Worm (Caenorhabditis elegans) whole organism, mixed stage, embryonic: ENCODE results near the gene F13B12.6.

Source experiments
- M03D4.4 ChIP-seq: sonication (generic microtip); optimal IDR thresholded peaks from 2 replicates; lab custom pipeline; 2017; ENCODE audit warnings: mild to moderate bottlenecking, missing genetic modification characterization, missing compliant biosample characterization
- bed-3 ChIP-seq: fragments of 200-800 bp; sonication (Bioruptor generic); optimal IDR thresholded peaks from 3 replicates; lab custom pipeline; 2018; ENCODE audit warnings: mild to moderate bottlenecking, missing genetic modification characterization, moderate library complexity, missing compliant biosample characterization
- blmp-1 ChIP-seq: fragments of 150-350 bp; optimal IDR thresholded peaks from 2 replicates; lab custom pipeline; 2014; ENCODE audit warnings: missing biosample characterization, missing genetic modification characterization
- ceh-39 ChIP-seq: fragments of 150-350 bp; optimal IDR thresholded peaks from 2 replicates; lab custom pipeline; 2014; ENCODE audit warnings: missing biosample characterization, missing genetic modification characterization
- ceh-83 ChIP-seq: fragments of 200-800 bp; sonication (Bioruptor generic); optimal IDR thresholded peaks from 2 replicates; lab custom pipeline; 2018; ENCODE audit warnings: mild to moderate bottlenecking, missing genetic modification characterization, missing compliant biosample characterization
- ces-1 ChIP-seq: fragments of 150-350 bp; optimal IDR thresholded peaks from 2 replicates; lab custom pipeline; 2014; ENCODE audit warnings: missing biosample characterization, missing genetic modification reagents, missing genetic modification characterization
- cnd-1 ChIP-seq: fragments of 200-800 bp; sonication (Bioruptor generic); optimal IDR thresholded peaks from 2 replicates; lab custom pipeline; 2018; ENCODE audit warnings: mild to moderate bottlenecking, missing genetic modification characterization, missing compliant biosample characterization
- drap-1 ChIP-seq: fragments of 200-800 bp; sonication (Bioruptor generic); optimal IDR thresholded peaks from 3 replicates; lab custom pipeline; 2018; ENCODE audit warnings: mild to moderate bottlenecking, missing genetic modification characterization, missing compliant biosample characterization
- elt-1 ChIP-seq: sonication (generic microtip); optimal IDR thresholded peaks from 2 replicates; lab custom pipeline; 2017; ENCODE audit warnings: missing genetic modification characterization, mild to moderate bottlenecking, missing compliant biosample characterization, antibody characterized with exemption, moderate library complexity, borderline replicate concordance; ENCODE audit not compliant: insufficient read depth
- elt-3 ChIP-seq: fragments of 150-350 bp; optimal IDR thresholded peaks from 2 replicates; lab custom pipeline; 2014; ENCODE audit warnings: missing biosample characterization, missing genetic modification characterization
- flh-1 ChIP-seq: fragments of 200-800 bp; sonication (Bioruptor generic); optimal IDR thresholded peaks from 2 replicates; lab custom pipeline; 2018; ENCODE audit warnings: mild to moderate bottlenecking, missing genetic modification characterization, moderate library complexity, missing compliant biosample characterization
- ham-2 ChIP-seq: fragments of 200-800 bp; sonication (Bioruptor generic); optimal IDR thresholded peaks from 2 replicates; lab custom pipeline; 2018; ENCODE audit warnings: mild to moderate bottlenecking, missing genetic modification characterization, missing compliant biosample characterization
- hlh-1 ChIP-seq: fragments of 150-350 bp; optimal IDR thresholded peaks from 2 replicates; lab custom pipeline; 2014; ENCODE audit warnings: missing biosample characterization, missing genetic modification reagents, missing genetic modification characterization
- lin-13 ChIP-seq: fragments of 150-350 bp; optimal IDR thresholded peaks from 2 replicates; lab custom pipeline; 2014; ENCODE audit warnings: missing biosample characterization, missing genetic modification characterization
- lin-32 ChIP-seq: fragments of 200-800 bp; sonication (Bioruptor generic); optimal IDR thresholded peaks from 2 replicates; lab custom pipeline; 2018; ENCODE audit warnings: mild to moderate bottlenecking, missing genetic modification characterization, missing compliant biosample characterization
- lsy-2 ChIP-seq: fragments of 150-350 bp; optimal IDR thresholded peaks from 2 replicates; lab custom pipeline; 2014; ENCODE audit warnings: missing biosample characterization, missing genetic modification characterization
- mep-1 ChIP-seq: fragments of 150-350 bp; optimal IDR thresholded peaks from 2 replicates; lab custom pipeline; 2017; ENCODE audit warnings: missing biosample characterization, missing genetic modification reagents, missing genetic modification characterization, inconsistent platforms
- nhr-12 ChIP-seq: fragments of 150-350 bp; optimal IDR thresholded peaks from 2 replicates; lab custom pipeline; 2014; ENCODE audit warnings: missing biosample characterization, missing genetic modification characterization
- nhr-2 ChIP-seq: fragments of 150-350 bp; optimal IDR thresholded peaks from 2 replicates; lab custom pipeline; 2014; ENCODE audit warnings: missing biosample characterization, missing genetic modification characterization
- nhr-237 ChIP-seq: fragments of 150-350 bp; optimal IDR thresholded peaks from 2 replicates; lab custom pipeline; 2014; ENCODE audit warnings: missing biosample characterization, missing genetic modification characterization
- nhr-28 ChIP-seq: fragments of 150-350 bp; optimal IDR thresholded peaks from 2 replicates; lab custom pipeline; 2014; ENCODE audit warnings: missing biosample characterization, missing genetic modification characterization
- nhr-76 ChIP-seq: sonication (generic microtip); optimal IDR thresholded peaks from 2 replicates; lab custom pipeline; 2017; ENCODE audit warnings: missing biosample characterization, missing genetic modification characterization
- pha-4 ChIP-seq: fragments of 150-350 bp; optimal IDR thresholded peaks from 2 replicates; lab custom pipeline; 2018; ENCODE audit warnings: missing biosample characterization, missing genetic modification reagents, missing genetic modification characterization
- sem-2 ChIP-seq: fragments of 200-800 bp; sonication (Bioruptor generic); optimal IDR thresholded peaks from 2 replicates; lab custom pipeline; 2018; ENCODE audit warnings: mild to moderate bottlenecking, missing genetic modification characterization, missing compliant biosample characterization
- snpc-4 ChIP-seq: fragments of 150-350 bp; optimal IDR thresholded peaks from 2 replicates; lab custom pipeline; 2014; ENCODE audit warnings: missing biosample characterization, missing genetic modification characterization
- sptf-1 ChIP-seq: sonication (generic microtip); optimal IDR thresholded peaks from 2 replicates; lab custom pipeline; 2017; ENCODE audit warnings: mild to moderate bottlenecking, missing genetic modification characterization, moderate library complexity, missing compliant biosample characterization
- tbx-8 ChIP-seq: fragments of 200-800 bp; sonication (Bioruptor generic); optimal IDR thresholded peaks from 2 replicates; lab custom pipeline; 2018; ENCODE audit warnings: mild to moderate bottlenecking, missing genetic modification characterization, moderate library complexity, missing compliant biosample characterization
- unc-120 ChIP-seq: sonication (generic microtip); optimal IDR thresholded peaks from 2 replicates; lab custom pipeline; 2017; ENCODE audit warnings: missing genetic modification characterization, missing compliant biosample characterization; ENCODE audit not compliant: poor library complexity, severe bottlenecking
- unc-39 ChIP-seq: fragments of 150-350 bp; optimal IDR thresholded peaks from 2 replicates; lab custom pipeline; 2014; ENCODE audit warnings: missing biosample characterization, missing genetic modification characterization
- unc-62 ChIP-seq: fragments of 150-350 bp; optimal IDR thresholded peaks from 2 replicates; lab custom pipeline; 2014; ENCODE audit warnings: missing biosample characterization, missing genetic modification reagents, missing genetic modification characterization
- zip-8 ChIP-seq: fragments of 150-350 bp; optimal IDR thresholded peaks from 2 replicates; lab custom pipeline; 2014; ENCODE audit warnings: missing biosample characterization, missing genetic modification characterization
- ztf-11 ChIP-seq: fragments of 150-350 bp; optimal IDR thresholded peaks from 2 replicates; lab custom pipeline; 2014; ENCODE audit warnings: missing biosample characterization, missing genetic modification characterization

Gene F13B12.6

ce11 chrIV:10391827-10392226, 25.9 kb downstream of the F13B12.6 start, which contains the start of gene spe-26:
Gene spe-26 (minus strand): TSS chrIV:10391927.
- TF ChIP-seq snpc-4 (tag; lab: Kevin White, UChicago) (no peak), unc-39 (tag; lab: Kevin White, UChicago) (no peak), hlh-1 (no peak), cnd-1 (tag; lab: Kevin White, UChicago) (no peak), lin-32 (GFP tag; lab: Kevin White, UChicago) (no peak), pha-4 (tag; lab: Kevin White, UChicago) (no peak), sptf-1 (tag; lab: Kevin White, UChicago) (no peak), zip-8 (tag; lab: Kevin White, UChicago) (no peak), elt-3 (tag; lab: Kevin White, UChicago) (no peak), sem-2 (no peak), tbx-8 (GFP tag; lab: Kevin White, UChicago) (no peak), elt-1 (tag; lab: Kevin White, UChicago) (no peak), ceh-39 (tag; lab: Kevin White, UChicago) (no peak), lsy-2 (tag; lab: Kevin White, UChicago) (no peak), flh-1 (no peak), ztf-11 (tag; lab: Kevin White, UChicago) (no peak)

- TF ChIP-seq elt-3 (tag; lab: Kevin White, UChicago) (no peak), zip-8 (tag; lab: Kevin White, UChicago) (no peak)
These were observed 29.4 kb downstream of the F13B12.6 start, which contains the start of gene R10H10.3 for ce11 chrIV:10388263-10388662. Gene R10H10.3 (plus strand): TSS chrIV:10388505.

DNA sequence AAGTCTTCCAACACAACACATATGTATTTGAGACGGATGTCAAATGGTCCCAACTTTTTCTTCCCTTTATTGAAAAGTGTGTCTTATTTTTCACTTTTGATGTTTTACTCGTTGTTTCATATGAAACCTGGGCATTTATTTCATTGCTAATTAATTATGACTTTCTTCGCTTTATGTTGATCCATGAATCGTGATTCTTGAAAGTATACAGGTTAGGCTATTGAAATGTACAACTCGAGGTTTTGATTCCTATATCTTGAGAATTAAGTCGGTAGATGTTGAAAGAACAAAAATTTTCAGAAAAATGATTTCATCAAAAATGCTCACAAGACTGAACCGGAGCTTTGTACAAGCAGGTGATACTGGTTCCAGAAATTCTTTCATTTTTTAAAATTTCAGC, 30.6 kb downstream of the F13B12.6 start, which contains the start of gene nfu-1:
Gene nfu-1, plus strand, starts transcription at position 301 of the 400 bp plus-strand sequence.
- TF ChIP-seq zip-8 (tag; lab: Kevin White, UChicago) (no peak), ces-1 (GFP tag; lab: Kevin White, UChicago) (no peak), nhr-2 (tag; lab: Kevin White, UChicago) (no peak), mep-1 (tag; lab: Kevin White, UChicago) (no peak), cnd-1 (tag; lab: Kevin White, UChicago) (no peak), ztf-11 (tag; lab: Kevin White, UChicago) (no peak), nhr-76 (no peak), M03D4.4 (tag; lab: Kevin White, UChicago) (no peak), unc-62 (GFP tag; lab: Kevin White, UChicago) (no peak), nhr-237 (tag; lab: Kevin White, UChicago) (no peak), elt-1 (tag; lab: Kevin White, UChicago) (no peak), blmp-1 (tag; lab: Kevin White, UChicago) (no peak)

DNA sequence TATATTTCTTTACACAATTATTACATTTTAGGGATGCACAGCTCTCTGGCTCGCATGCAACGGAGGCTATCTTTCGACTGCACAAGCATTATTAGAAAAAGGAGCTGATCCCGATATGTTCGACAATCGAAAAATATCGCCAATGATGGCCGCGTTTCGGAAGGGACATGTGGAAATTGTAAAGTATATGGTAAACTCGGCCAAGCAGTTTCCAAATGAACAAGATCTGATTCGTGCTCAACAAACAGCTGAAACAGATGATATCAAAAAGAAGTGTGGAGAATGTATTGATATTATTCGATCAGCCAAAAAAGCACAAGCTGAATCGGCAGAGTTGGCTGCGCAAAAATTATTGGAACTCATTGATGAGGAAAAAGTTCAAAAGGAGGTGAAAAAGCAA, 34.8 kb downstream of the F13B12.6 start:
- no peak for TF ChIP-seq ham-2
- TF ChIP-seq M03D4.4 (tag; lab: Kevin White, UChicago) = no peak
- TF ChIP-seq nhr-237 (tag; lab: Kevin White, UChicago) = no peak
- TF ChIP-seq unc-62 (GFP tag; lab: Kevin White, UChicago) = no peak
- no peak for TF ChIP-seq lin-32 (GFP tag; lab: Kevin White, UChicago)
- TF ChIP-seq lsy-2 (tag; lab: Kevin White, UChicago) = no peak
- no peak for TF ChIP-seq blmp-1 (tag; lab: Kevin White, UChicago)
- no peak for TF ChIP-seq ceh-83 (GFP tag; lab: Kevin White, UChicago)
- TF ChIP-seq lin-13 = no peak
- TF ChIP-seq zip-8 (tag; lab: Kevin White, UChicago) = no peak
- no peak for TF ChIP-seq unc-120
- TF ChIP-seq cnd-1 (tag; lab: Kevin White, UChicago) = no peak
- TF ChIP-seq tbx-8 (GFP tag; lab: Kevin White, UChicago) = no peak
- TF ChIP-seq nhr-28 (tag; lab: Kevin White, UChicago) = no peak
- TF ChIP-seq bed-3 (GFP tag; lab: Kevin White, UChicago) = no peak
- TF ChIP-seq ceh-39 (tag; lab: Kevin White, UChicago) = no peak
- TF ChIP-seq nhr-12 = no peak
- no peak for TF ChIP-seq hlh-1
- TF ChIP-seq ztf-11 (tag; lab: Kevin White, UChicago) = no peak
- no peak for TF ChIP-seq nhr-76

ce11 chrIV:10381035-10381434, 36.6 kb downstream of the F13B12.6 start:
- TF ChIP-seq ztf-11 (tag; lab: Kevin White, UChicago) (no peak), mep-1 (tag; lab: Kevin White, UChicago) (no peak), cnd-1 (tag; lab: Kevin White, UChicago) (no peak), M03D4.4 (tag; lab: Kevin White, UChicago) (no peak), drap-1 (GFP tag; lab: Kevin White, UChicago) (no peak), unc-62 (GFP tag; lab: Kevin White, UChicago) (no peak), lsy-2 (tag; lab: Kevin White, UChicago) (no peak), flh-1 (no peak), zip-8 (tag; lab: Kevin White, UChicago) (no peak), pha-4 (tag; lab: Kevin White, UChicago) (no peak), ceh-83 (GFP tag; lab: Kevin White, UChicago) (no peak), elt-1 (tag; lab: Kevin White, UChicago) (no peak), bed-3 (GFP tag; lab: Kevin White, UChicago) (no peak)
